Worm (Caenorhabditis elegans) whole organism, midembryonic: ENCODE data around the gene T05C12.11.

Source experiments
- flt-1 ChIP-seq: fragments of 200-800 bp; sonication (Bioruptor generic); IDR thresholded peaks from 2 replicates; pipeline ENCODE4 v1.3.6; 2022; ENCODE audit warnings: missing genetic modification characterization, missing compliant biosample characterization
- ztf-23 ChIP-seq: fragments of 200-800 bp; sonication (Bioruptor generic); IDR thresholded peaks from 2 replicates; pipeline ENCODE4 v1.3.6; 2022; ENCODE audit warnings: missing genetic modification reagents, missing genetic modification characterization, missing compliant biosample characterization

- no peak for TF ChIP-seq ztf-23 (GFP tag; lab: Robert Waterston, UW)
- TF ChIP-seq flt-1 (GFP tag; lab: Robert Waterston, UW), result no peak
Measured at ce11 chrII:8218266-8218665, 48.0 kb upstream of the T05C12.11 start.
